Fruit fly (Drosophila melanogaster): ENCODE data around the gene CG4887.

The CG4887 gene

dm6 chr2L:1214465-1214864, 41.7 kb downstream of the CG4887 start (continued):
- TF ChIP-seq z (GFP tag; IDR thresholded peaks at IDR 0.05): no peak
- TF ChIP-seq Ets97D (GFP tag; optimal IDR thresholded peaks at IDR 0.05): no peak
- TF ChIP-seq so (GFP tag; IDR thresholded peaks at IDR 0.05): 0 out of 3 replicates have a peak, but pooled peaks have one; percentile 22
- peak; percentile 42; the same call in 1 of the 2 replicates for TF ChIP-seq CG11247 (GFP tag; IDR thresholded peaks at IDR 0.05)
- TF ChIP-seq CG32772 (GFP tag; IDR thresholded peaks at IDR 0.05): peak; percentile 34; the same call in 1 of the 2 replicates
- TF ChIP-seq Mrtf (GFP tag; IDR thresholded peaks at IDR 0.05): peak; percentile 53; the same call in 1 of the 3 replicates
- TF ChIP-seq lilli (GFP tag; optimal IDR thresholded peaks at IDR 0.05): peak; percentile 28
- peak; percentile 26; the same call in 1 of the 2 replicates for TF ChIP-seq CG32532 (GFP tag; IDR thresholded peaks at IDR 0.05)
- peak; percentile 57 for TF ChIP-seq B-H1 (GFP tag; IDR thresholded peaks at IDR 0.05)
- TF ChIP-seq tap (tag; optimal IDR thresholded peaks at IDR 0.05): peak; percentile 20
- TF ChIP-seq Gsc (GFP tag; IDR thresholded peaks at IDR 0.05): 0 out of 2 replicates have a peak, but pooled peaks have one; percentile 16
- peak; percentile 11 for TF ChIP-seq CG12659 (GFP tag; optimal IDR thresholded peaks at IDR 0.05)
- peak; percentile 57 for TF ChIP-seq CG7839 (tag; optimal IDR thresholded peaks at IDR 0.05)
- no peak for TF ChIP-seq HmgD (GFP tag; optimal IDR thresholded peaks at IDR 0.05)
- TF ChIP-seq Usf (GFP tag; optimal IDR thresholded peaks at IDR 0.05): no peak
- TF ChIP-seq CG9932 (GFP tag; IDR thresholded peaks at IDR 0.05): 0 out of 2 replicates have a peak, but pooled peaks have one; percentile 14
- no peak for TF ChIP-seq pnt (GFP tag; optimal IDR thresholded peaks at IDR 0.05)
- no peak for TF ChIP-seq CG8944 (GFP tag; optimal IDR thresholded peaks at IDR 0.05)
- peak; percentile 50; the same call in 1 of the 2 replicates for TF ChIP-seq E2f1 (GFP tag; IDR thresholded peaks at IDR 0.05)
- TF ChIP-seq bbx (GFP tag; IDR thresholded peaks at IDR 0.05; ENCODE audit: partially characterized antibody): no peak
- TF ChIP-seq wor (GFP tag; IDR thresholded peaks at IDR 0.05): 0 out of 2 replicates have a peak, but pooled peaks have one; percentile 17
- peak; percentile 32; the same call in 1 of the 2 replicates for TF ChIP-seq ssp (GFP tag; IDR thresholded peaks at IDR 0.05)
- TF ChIP-seq CG2712 (tag; optimal IDR thresholded peaks at IDR 0.05): peak; percentile 58
- TF ChIP-seq HHEX (GFP tag; optimal IDR thresholded peaks at IDR 0.05): peak; percentile 14
- no peak for TF ChIP-seq Kr (GFP tag; optimal IDR thresholded peaks at IDR 0.05)
- no peak for TF ChIP-seq luna (GFP tag; optimal IDR thresholded peaks at IDR 0.05)
- TF ChIP-seq ash1 (GFP tag; optimal IDR thresholded peaks at IDR 0.05): no peak
- TF ChIP-seq CG13894 (tag; optimal IDR thresholded peaks at IDR 0.05): no peak
- TF ChIP-seq cas (GFP tag; IDR thresholded peaks at IDR 0.05): no peak
- TF ChIP-seq ap (GFP tag; IDR thresholded peaks at IDR 0.05): 0 out of 2 replicates have a peak, but pooled peaks have one; percentile 37
- TF ChIP-seq seq (GFP tag; IDR thresholded peaks at IDR 0.05): peak; percentile 29; the same call in 1 of the 2 replicates
- TF ChIP-seq ranshi (GFP tag; IDR thresholded peaks at IDR 0.05): peak; percentile 61; the same call in 1 of the 2 replicates
- TF ChIP-seq danr (GFP tag; IDR thresholded peaks at IDR 0.05): no peak
- TF ChIP-seq tin (GFP tag; optimal IDR thresholded peaks at IDR 0.05): peak; percentile 23
- TF ChIP-seq CG2678 (tag; optimal IDR thresholded peaks at IDR 0.05): peak; percentile 61
- TF ChIP-seq eyg (GFP tag; optimal IDR thresholded peaks at IDR 0.05): no peak
- no peak for TF ChIP-seq unc-4 (GFP tag; IDR thresholded peaks at IDR 0.05; ENCODE audit: partially characterized antibody)
- no peak for TF ChIP-seq D19B (GFP tag; optimal IDR thresholded peaks at IDR 0.05)
- peak; percentile 28 for TF ChIP-seq D19A (tag; optimal IDR thresholded peaks at IDR 0.05)
- TF ChIP-seq odd (GFP tag; optimal IDR thresholded peaks at IDR 0.05): no peak
- TF ChIP-seq slou (GFP tag; optimal IDR thresholded peaks at IDR 0.05): no peak
- TF ChIP-seq CG3281 (GFP tag; optimal IDR thresholded peaks at IDR 0.05): peak; percentile 22
